Worm (Caenorhabditis elegans) whole organism, L2 larva: ENCODE results near the gene T05C12.15.

Experiments
- R02D3.7 ChIP-seq: fragments of 150-350 bp; optimal IDR thresholded peaks from 2 replicates; lab custom pipeline; 2014; ENCODE audit warnings: missing biosample characterization, missing genetic modification characterization
- ZK546.5 ChIP-seq: sonication (generic microtip); optimal IDR thresholded peaks from 2 replicates; lab custom pipeline; 2017; ENCODE audit warnings: missing biosample characterization, missing genetic modification characterization
- aly-2 ChIP-seq: fragments of 150-350 bp; optimal IDR thresholded peaks from 2 replicates; lab custom pipeline; 2014; ENCODE audit warnings: missing biosample characterization, missing genetic modification characterization
- ceh-82 ChIP-seq: fragments of 150-350 bp; optimal IDR thresholded peaks from 2 replicates; lab custom pipeline; 2014; ENCODE audit warnings: missing biosample characterization, missing genetic modification characterization
- elt-1 ChIP-seq: fragments of 150-350 bp; optimal IDR thresholded peaks from 2 replicates; lab custom pipeline; 2014; ENCODE audit warnings: missing biosample characterization, missing genetic modification characterization
- elt-3 ChIP-seq: sonication (generic microtip); optimal IDR thresholded peaks from 2 replicates; lab custom pipeline; 2017; ENCODE audit warnings: missing biosample characterization, missing genetic modification characterization
- lin-11 ChIP-seq: fragments of 150-350 bp; sonication (generic microtip); optimal IDR thresholded peaks from 2 replicates; lab custom pipeline; 2014; ENCODE audit warnings: missing biosample characterization, missing genetic modification characterization, inconsistent platforms, mixed read lengths
- nhr-10 ChIP-seq: sonication (generic microtip); optimal IDR thresholded peaks from 2 replicates; lab custom pipeline; 2017; ENCODE audit warnings: missing biosample characterization, missing genetic modification characterization
- nhr-237 ChIP-seq: fragments of 150-350 bp; optimal IDR thresholded peaks from 2 replicates; lab custom pipeline; 2014; ENCODE audit warnings: missing biosample characterization, missing genetic modification characterization
- sem-4 ChIP-seq: fragments of 150-350 bp; optimal IDR thresholded peaks from 2 replicates; lab custom pipeline; 2014; ENCODE audit warnings: missing biosample characterization, missing genetic modification reagents, missing genetic modification characterization
- unc-39 ChIP-seq: fragments of 150-350 bp; optimal IDR thresholded peaks from 2 replicates; lab custom pipeline; 2014; ENCODE audit warnings: missing biosample characterization, missing genetic modification characterization
- unc-55 ChIP-seq: fragments of 150-350 bp; sonication (generic microtip); optimal IDR thresholded peaks from 3 replicates; lab custom pipeline; 2014; ENCODE audit warnings: missing biosample characterization, missing genetic modification reagents, missing genetic modification characterization
- unc-62 ChIP-seq: fragments of 150-350 bp; optimal IDR thresholded peaks from 2 replicates; lab custom pipeline; 2014; ENCODE audit warnings: missing biosample characterization, missing genetic modification reagents, missing genetic modification characterization

DNA sequence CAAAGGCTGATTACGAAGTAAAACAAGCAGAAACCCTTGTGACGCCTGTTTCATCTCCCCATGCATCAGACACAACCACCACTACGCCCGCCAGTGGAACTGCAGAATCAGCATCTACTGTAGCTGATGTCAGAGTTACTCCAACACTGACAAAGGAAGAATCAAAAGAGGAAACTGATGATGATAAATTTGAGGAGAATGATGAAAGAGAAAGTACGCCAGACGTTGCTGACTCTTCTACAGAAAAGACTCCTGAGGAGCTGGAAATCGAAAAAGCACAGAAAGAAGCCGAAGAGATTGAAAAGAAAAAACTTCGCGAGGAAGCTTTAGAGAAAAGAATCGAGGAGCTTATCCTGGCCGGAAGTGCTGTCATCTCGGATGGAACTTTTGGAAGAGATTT lies 48.9 kb downstream of the T05C12.15 start:
- TF ChIP-seq R02D3.7 (tag; lab: Kevin White, UChicago), result no peak
- TF ChIP-seq ceh-82 (tag; lab: Kevin White, UChicago), result no peak
- no peak for TF ChIP-seq unc-62
- no peak for TF ChIP-seq nhr-237 (tag; lab: Kevin White, UChicago)
- TF ChIP-seq ZK546.5 (tag; lab: Kevin White, UChicago), result no peak
- no peak for TF ChIP-seq unc-55
- no peak for TF ChIP-seq sem-4 (tag; lab: Kevin White, UChicago)
- TF ChIP-seq elt-1 (tag; lab: Kevin White, UChicago), result no peak
- TF ChIP-seq elt-3 (tag; lab: Kevin White, UChicago), result no peak
- no peak for TF ChIP-seq unc-39 (tag; lab: Kevin White, UChicago)
- no peak for TF ChIP-seq aly-2 (tag; lab: Kevin White, UChicago)
- no peak for TF ChIP-seq lin-11 (tag; lab: Kevin White, UChicago)
- no peak for TF ChIP-seq nhr-10 (tag; lab: Kevin White, UChicago)
